Worm (Caenorhabditis elegans) whole organism, late embryonic: ENCODE data around the gene spp-10.

ENCODE experiments used
- C38D4.7 ChIP-seq: fragments of 200-800 bp; sonication (Bioruptor generic); optimal IDR thresholded peaks from 2 replicates; lab custom pipeline; 2018; ENCODE audit warnings: mild to moderate bottlenecking, missing genetic modification characterization, moderate library complexity, missing compliant biosample characterization
- K02D7.2 ChIP-seq: sonication (generic microtip); optimal IDR thresholded peaks from 2 replicates; lab custom pipeline; 2017; ENCODE audit warnings: mild to moderate bottlenecking, missing genetic modification characterization, missing compliant biosample characterization
- K09A11.1 ChIP-seq: sonication (generic microtip); optimal IDR thresholded peaks from 2 replicates; lab custom pipeline; 2017; ENCODE audit warnings: antibody characterized with exemption, mild to moderate bottlenecking, missing genetic modification characterization, missing compliant biosample characterization; ENCODE audit not compliant: insufficient read depth
- Y22D7AL.16 ChIP-seq: sonication (generic microtip); optimal IDR thresholded peaks from 2 replicates; lab custom pipeline; 2016; ENCODE audit warnings: missing genetic modification characterization, missing compliant biosample characterization
- ama-1 ChIP-seq: fragments of 150-350 bp; optimal IDR thresholded peaks from 2 replicates; lab custom pipeline; 2014
- ceh-19 ChIP-seq: fragments of 200-800 bp; sonication (Bioruptor generic); optimal IDR thresholded peaks from 2 replicates; lab custom pipeline; 2018; ENCODE audit warnings: mild to moderate bottlenecking, missing genetic modification characterization, missing compliant biosample characterization
- ceh-2 ChIP-seq: sonication (generic microtip); optimal IDR thresholded peaks from 2 replicates; lab custom pipeline; 2016; ENCODE audit warnings: missing genotype, missing genetic modification characterization, missing compliant biosample characterization
- ceh-24 ChIP-seq: sonication (generic microtip); optimal IDR thresholded peaks from 2 replicates; lab custom pipeline; 2016; ENCODE audit warnings: mild to moderate bottlenecking, missing genetic modification characterization, missing compliant biosample characterization
- ceh-31 ChIP-seq: sonication (generic microtip); optimal IDR thresholded peaks from 2 replicates; lab custom pipeline; 2016; ENCODE audit warnings: missing genetic modification characterization, missing compliant biosample characterization
- ceh-45 ChIP-seq: fragments of 200-800 bp; sonication (Bioruptor generic); IDR thresholded peaks from 2 replicates; pipeline ENCODE4 v1.3.6; 2022; ENCODE audit warnings: missing genetic modification reagents, missing genetic modification characterization, missing compliant biosample characterization
- ceh-48 ChIP-seq: sonication (generic microtip); optimal IDR thresholded peaks from 2 replicates; lab custom pipeline; 2016; ENCODE audit warnings: missing genetic modification characterization, inconsistent platforms, missing compliant biosample characterization
- ceh-9 ChIP-seq: sonication (generic microtip); optimal IDR thresholded peaks from 2 replicates; lab custom pipeline; 2016; ENCODE audit warnings: mild to moderate bottlenecking, missing genetic modification characterization, inconsistent platforms, missing compliant biosample characterization
- dmd-4 ChIP-seq: sonication (generic microtip); optimal IDR thresholded peaks from 2 replicates; lab custom pipeline; 2016; ENCODE audit warnings: borderline replicate concordance, missing genetic modification characterization, missing compliant biosample characterization
- dve-1 ChIP-seq: sonication (generic microtip); optimal IDR thresholded peaks from 2 replicates; lab custom pipeline; 2017; ENCODE audit warnings: antibody characterized with exemption, mild to moderate bottlenecking, missing genetic modification characterization, missing compliant biosample characterization
- elt-2 ChIP-seq: sonication (generic microtip); optimal IDR thresholded peaks from 2 replicates; lab custom pipeline; 2016; ENCODE audit warnings: missing genetic modification reagents, missing genetic modification characterization, missing compliant biosample characterization
- elt-4 ChIP-seq: sonication (generic microtip); optimal IDR thresholded peaks from 2 replicates; lab custom pipeline; 2016; ENCODE audit warnings: missing genetic modification characterization, missing compliant biosample characterization
- eyg-1 ChIP-seq: sonication (generic microtip); optimal IDR thresholded peaks from 2 replicates; lab custom pipeline; 2016; ENCODE audit warnings: missing genotype, missing genetic modification characterization, missing compliant biosample characterization
- fkh-6 ChIP-seq: sonication (generic microtip); optimal IDR thresholded peaks from 2 replicates; lab custom pipeline; 2016; ENCODE audit warnings: missing genetic modification characterization, missing compliant biosample characterization
- hlh-15 ChIP-seq: sonication (generic microtip); optimal IDR thresholded peaks from 2 replicates; lab custom pipeline; 2016; ENCODE audit warnings: missing genetic modification characterization, missing compliant biosample characterization
- hlh-30 ChIP-seq: sonication (generic microtip); optimal IDR thresholded peaks from 2 replicates; lab custom pipeline; 2017; ENCODE audit warnings: antibody characterized with exemption, missing genetic modification characterization, missing compliant biosample characterization; ENCODE audit not compliant: insufficient read depth
- hlh-8 ChIP-seq: sonication (generic microtip); optimal IDR thresholded peaks from 2 replicates; lab custom pipeline; 2016; ENCODE audit warnings: missing genotype, missing genetic modification characterization, missing compliant biosample characterization
- lim-6 ChIP-seq: sonication (generic microtip); optimal IDR thresholded peaks from 2 replicates; lab custom pipeline; 2016; ENCODE audit warnings: missing genetic modification characterization, missing compliant biosample characterization
- lin-11 ChIP-seq: fragments of 200-800 bp; sonication (Bioruptor generic); optimal IDR thresholded peaks from 2 replicates; lab custom pipeline; 2018; ENCODE audit warnings: mild to moderate bottlenecking, missing genetic modification characterization, missing compliant biosample characterization
- mec-3 ChIP-seq: sonication (generic microtip); optimal IDR thresholded peaks from 2 replicates; lab custom pipeline; 2016; ENCODE audit warnings: borderline replicate concordance, missing genetic modification characterization, missing compliant biosample characterization
- nhr-232 ChIP-seq: sonication (generic microtip); optimal IDR thresholded peaks from 2 replicates; lab custom pipeline; 2016; ENCODE audit warnings: missing genetic modification characterization, missing compliant biosample characterization
- npax-4 ChIP-seq: sonication (generic microtip); optimal IDR thresholded peaks from 2 replicates; lab custom pipeline; 2016; ENCODE audit warnings: missing genetic modification characterization, missing compliant biosample characterization
- odd-2 ChIP-seq: sonication (generic microtip); optimal IDR thresholded peaks from 2 replicates; lab custom pipeline; 2017; ENCODE audit warnings: antibody characterized with exemption, mild to moderate bottlenecking, missing genetic modification characterization, missing compliant biosample characterization
- pag-3 ChIP-seq: sonication (generic microtip); optimal IDR thresholded peaks from 2 replicates; lab custom pipeline; 2016; ENCODE audit warnings: missing compliant biosample characterization, missing genetic modification characterization, borderline replicate concordance
- pha-2 ChIP-seq: sonication (generic microtip); optimal IDR thresholded peaks from 2 replicates; lab custom pipeline; 2017; ENCODE audit warnings: mild to moderate bottlenecking, missing genetic modification characterization, missing compliant biosample characterization
- ref-2 ChIP-seq: sonication (generic microtip); optimal IDR thresholded peaks from 2 replicates; lab custom pipeline; 2016; ENCODE audit warnings: missing genetic modification characterization, missing compliant biosample characterization
- rnt-1 ChIP-seq: sonication (generic microtip); optimal IDR thresholded peaks from 2 replicates; lab custom pipeline; 2016; ENCODE audit warnings: missing genetic modification characterization, missing compliant biosample characterization
- sdc-2 ChIP-seq: sonication (generic microtip); optimal IDR thresholded peaks from 2 replicates; lab custom pipeline; 2016; ENCODE audit warnings: missing genotype, missing genetic modification characterization, missing compliant biosample characterization
- sox-2 ChIP-seq: fragments of 200-800 bp; sonication (Bioruptor generic); IDR thresholded peaks from 2 replicates; pipeline ENCODE4 v1.3.6; 2022; ENCODE audit warnings: missing genetic modification reagents, missing genetic modification characterization, missing compliant biosample characterization
- syd-9 ChIP-seq: sonication (generic microtip); optimal IDR thresholded peaks from 2 replicates; lab custom pipeline; 2016; ENCODE audit warnings: mild to moderate bottlenecking, missing genetic modification characterization, moderate library complexity, missing compliant biosample characterization
- tbx-2 ChIP-seq: sonication (generic microtip); optimal IDR thresholded peaks from 2 replicates; lab custom pipeline; 2016; ENCODE audit warnings: missing genetic modification characterization, missing compliant biosample characterization
- unc-42 ChIP-seq: sonication (generic microtip); optimal IDR thresholded peaks from 2 replicates; lab custom pipeline; 2016; ENCODE audit warnings: missing genotype, missing genetic modification characterization, missing compliant biosample characterization
- ztf-16 ChIP-seq: sonication (generic microtip); optimal IDR thresholded peaks from 2 replicates; lab custom pipeline; 2017; ENCODE audit warnings: missing genetic modification characterization, missing compliant biosample characterization

Gene spp-10

ce11 chrIV:8499956-8500355, 23.0 kb downstream of the spp-10 start:
- no peak for TF ChIP-seq ceh-31 (tag; lab: Kevin White, UChicago)
- no peak for TF ChIP-seq lim-6
- TF ChIP-seq C38D4.7 (GFP tag; lab: Kevin White, UChicago) = no peak
- no peak for TF ChIP-seq sdc-2 (tag; lab: Kevin White, UChicago)
- no peak for TF ChIP-seq pag-3 (tag; lab: Kevin White, UChicago)
- TF ChIP-seq eyg-1 (tag; lab: Kevin White, UChicago) = no peak
- TF ChIP-seq ceh-2 (tag; lab: Kevin White, UChicago) = no peak
- no peak for TF ChIP-seq K02D7.2 (tag; lab: Kevin White, UChicago)
- no peak for TF ChIP-seq rnt-1 (tag; lab: Kevin White, UChicago)
- TF ChIP-seq elt-2 (tag; lab: Kevin White, UChicago) = no peak
- no peak for TF ChIP-seq sox-2
- no peak for TF ChIP-seq K09A11.1
- TF ChIP-seq ceh-45 = no peak

ce11 chrIV:8501382-8501781, 24.4 kb downstream of the spp-10 start, which contains the start of gene C28C12.1:
Gene C28C12.1, plus strand, starts transcription at chrIV:8501682.
- TF ChIP-seq dve-1 (tag; lab: Kevin White, UChicago) = no peak
- no peak for TF ChIP-seq dmd-4 (tag; lab: Kevin White, UChicago)
- TF ChIP-seq ceh-45 = no peak
- TF ChIP-seq fkh-6 (tag; lab: Kevin White, UChicago) = no peak
- TF ChIP-seq ama-1 = no peak
- no peak for TF ChIP-seq elt-4 (tag; lab: Kevin White, UChicago)
- TF ChIP-seq, all 69 proteins: peak for 0

- TF ChIP-seq pha-2 (tag; lab: Kevin White, UChicago) (no peak), ama-1 (no peak), elt-2 (tag; lab: Kevin White, UChicago) (no peak), npax-4 (no peak), mec-3 (tag; lab: Kevin White, UChicago) (no peak), tbx-2 (tag; lab: Kevin White, UChicago) (no peak), K02D7.2 (tag; lab: Kevin White, UChicago) (no peak), ceh-9 (tag; lab: Kevin White, UChicago) (no peak), nhr-232 (tag; lab: Kevin White, UChicago) (no peak), rnt-1 (tag; lab: Kevin White, UChicago) (no peak), ceh-19 (GFP tag; lab: Kevin White, UChicago) (no peak), Y22D7AL.16 (tag; lab: Kevin White, UChicago) (no peak), syd-9 (tag; lab: Kevin White, UChicago) (no peak), ceh-24 (no peak), unc-42 (tag; lab: Kevin White, UChicago) (no peak), odd-2 (tag; lab: Kevin White, UChicago) (no peak), lin-11 (tag; lab: Kevin White, UChicago) (no peak), hlh-30 (no peak), pag-3 (tag; lab: Kevin White, UChicago) (no peak)
Measured at ce11 chrIV:8506034-8506433, 29.1 kb downstream of the spp-10 start.

DNA sequence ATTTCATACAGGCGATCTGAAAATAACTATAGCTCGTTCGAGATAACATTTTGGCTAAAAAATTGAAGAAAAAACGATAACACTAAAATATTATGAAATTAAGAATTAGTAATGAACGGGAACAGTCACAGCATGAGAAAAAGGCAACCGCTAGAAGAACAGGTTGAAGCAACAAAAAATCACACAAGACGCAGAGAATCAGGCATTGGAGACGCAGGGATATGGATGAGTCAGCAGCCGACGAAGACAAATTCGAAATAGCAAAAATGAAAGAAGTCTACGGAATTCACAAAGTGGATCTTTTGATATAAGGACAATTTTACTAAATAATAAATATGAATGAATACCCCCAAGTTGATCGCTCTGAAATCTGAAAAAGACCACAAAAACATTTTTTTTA, 33.6 kb downstream of the spp-10 start, which contains the start of gene tag-77:
TSS of gene tag-77 (minus strand) at position 15 of the 400 bp plus-strand sequence.
- TF ChIP-seq hlh-15 (tag; lab: Kevin White, UChicago) = no peak
- TF ChIP-seq lin-11 (tag; lab: Kevin White, UChicago) = no peak
- TF ChIP-seq ref-2 = no peak
- no peak for TF ChIP-seq sdc-2 (tag; lab: Kevin White, UChicago)
- TF ChIP-seq hlh-8 = no peak
- no peak for TF ChIP-seq elt-4 (tag; lab: Kevin White, UChicago)
- TF ChIP-seq ztf-16 (tag; lab: Kevin White, UChicago) = no peak
- no peak for TF ChIP-seq ceh-2 (tag; lab: Kevin White, UChicago)
- no peak for TF ChIP-seq ceh-48
- TF ChIP-seq K02D7.2 (tag; lab: Kevin White, UChicago) = no peak
